Worm (Caenorhabditis elegans) whole organism, late embryonic: ENCODE data around the gene col-37.

Source experiments
- F13H6.1 ChIP-seq: sonication (generic microtip); optimal IDR thresholded peaks from 2 replicates; lab custom pipeline; 2016; ENCODE audit warnings: missing genetic modification characterization, missing compliant biosample characterization
- K02D7.2 ChIP-seq: sonication (generic microtip); optimal IDR thresholded peaks from 2 replicates; lab custom pipeline; 2017; ENCODE audit warnings: mild to moderate bottlenecking, missing genetic modification characterization, missing compliant biosample characterization
- K09A11.1 ChIP-seq: sonication (generic microtip); optimal IDR thresholded peaks from 2 replicates; lab custom pipeline; 2017; ENCODE audit warnings: antibody characterized with exemption, mild to moderate bottlenecking, missing genetic modification characterization, missing compliant biosample characterization; ENCODE audit not compliant: insufficient read depth
- Y22D7AL.16 ChIP-seq: sonication (generic microtip); optimal IDR thresholded peaks from 2 replicates; lab custom pipeline; 2016; ENCODE audit warnings: missing genetic modification characterization, missing compliant biosample characterization
- ahr-1 ChIP-seq: sonication (generic microtip); optimal IDR thresholded peaks from 2 replicates; lab custom pipeline; 2016; ENCODE audit warnings: missing genetic modification characterization, missing compliant biosample characterization
- ceh-14 ChIP-seq: sonication (generic microtip); optimal IDR thresholded peaks from 2 replicates; lab custom pipeline; 2016; ENCODE audit warnings: missing genotype, missing genetic modification characterization, missing compliant biosample characterization
- ceh-22 ChIP-seq: sonication (generic microtip); optimal IDR thresholded peaks from 2 replicates; lab custom pipeline; 2017; ENCODE audit warnings: missing biosample characterization, missing genetic modification characterization
- ceh-30 ChIP-seq: fragments of 150-350 bp; optimal IDR thresholded peaks from 2 replicates; lab custom pipeline; 2014; ENCODE audit warnings: missing biosample characterization, missing genetic modification characterization
- ceh-31 ChIP-seq: sonication (generic microtip); optimal IDR thresholded peaks from 2 replicates; lab custom pipeline; 2016; ENCODE audit warnings: missing genetic modification characterization, missing compliant biosample characterization
- ceh-45 ChIP-seq: fragments of 200-800 bp; sonication (Bioruptor generic); IDR thresholded peaks from 2 replicates; pipeline ENCODE4 v1.3.6; 2022; ENCODE audit warnings: missing genetic modification reagents, missing genetic modification characterization, missing compliant biosample characterization
- ceh-48 ChIP-seq: sonication (generic microtip); optimal IDR thresholded peaks from 2 replicates; lab custom pipeline; 2016; ENCODE audit warnings: missing genetic modification characterization, inconsistent platforms, missing compliant biosample characterization
- ceh-9 ChIP-seq: sonication (generic microtip); optimal IDR thresholded peaks from 2 replicates; lab custom pipeline; 2016; ENCODE audit warnings: mild to moderate bottlenecking, missing genetic modification characterization, inconsistent platforms, missing compliant biosample characterization
- che-1 ChIP-seq: sonication (generic microtip); optimal IDR thresholded peaks from 2 replicates; lab custom pipeline; 2016; ENCODE audit warnings: mild to moderate bottlenecking, missing genetic modification characterization, missing compliant biosample characterization
- dmd-4 ChIP-seq: sonication (generic microtip); optimal IDR thresholded peaks from 2 replicates; lab custom pipeline; 2016; ENCODE audit warnings: borderline replicate concordance, missing genetic modification characterization, missing compliant biosample characterization
- dve-1 ChIP-seq: sonication (generic microtip); optimal IDR thresholded peaks from 2 replicates; lab custom pipeline; 2017; ENCODE audit warnings: antibody characterized with exemption, mild to moderate bottlenecking, missing genetic modification characterization, missing compliant biosample characterization
- elt-2 ChIP-seq: sonication (generic microtip); optimal IDR thresholded peaks from 2 replicates; lab custom pipeline; 2016; ENCODE audit warnings: missing genetic modification reagents, missing genetic modification characterization, missing compliant biosample characterization
- elt-4 ChIP-seq: sonication (generic microtip); optimal IDR thresholded peaks from 2 replicates; lab custom pipeline; 2016; ENCODE audit warnings: missing genetic modification characterization, missing compliant biosample characterization
- ets-4 ChIP-seq: sonication (generic microtip); optimal IDR thresholded peaks from 2 replicates; lab custom pipeline; 2016; ENCODE audit warnings: missing genetic modification characterization, missing compliant biosample characterization
- eyg-1 ChIP-seq: sonication (generic microtip); optimal IDR thresholded peaks from 2 replicates; lab custom pipeline; 2016; ENCODE audit warnings: missing genotype, missing genetic modification characterization, missing compliant biosample characterization
- fax-1 ChIP-seq: sonication (generic microtip); optimal IDR thresholded peaks from 2 replicates; lab custom pipeline; 2016; ENCODE audit warnings: missing genotype, missing genetic modification characterization, missing compliant biosample characterization
- fkh-10 ChIP-seq: fragments of 150-350 bp; optimal IDR thresholded peaks from 2 replicates; lab custom pipeline; 2014; ENCODE audit warnings: missing biosample characterization, missing genetic modification reagents, missing genetic modification characterization
- fkh-6 ChIP-seq: sonication (generic microtip); optimal IDR thresholded peaks from 2 replicates; lab custom pipeline; 2016; ENCODE audit warnings: missing genetic modification characterization, missing compliant biosample characterization
- hlh-13 ChIP-seq: fragments of 200-800 bp; sonication (Bioruptor generic); optimal IDR thresholded peaks from 2 replicates; lab custom pipeline; 2018; ENCODE audit warnings: mild to moderate bottlenecking, missing genetic modification characterization, missing compliant biosample characterization
- hlh-15 ChIP-seq: sonication (generic microtip); optimal IDR thresholded peaks from 2 replicates; lab custom pipeline; 2016; ENCODE audit warnings: missing genetic modification characterization, missing compliant biosample characterization
- hlh-30 ChIP-seq: sonication (generic microtip); optimal IDR thresholded peaks from 2 replicates; lab custom pipeline; 2017; ENCODE audit warnings: antibody characterized with exemption, missing genetic modification characterization, missing compliant biosample characterization; ENCODE audit not compliant: insufficient read depth
- lin-11 ChIP-seq: fragments of 200-800 bp; sonication (Bioruptor generic); optimal IDR thresholded peaks from 2 replicates; lab custom pipeline; 2018; ENCODE audit warnings: mild to moderate bottlenecking, missing genetic modification characterization, missing compliant biosample characterization
- madf-2 ChIP-seq: sonication (generic microtip); optimal IDR thresholded peaks from 2 replicates; lab custom pipeline; 2017; ENCODE audit warnings: missing genetic modification characterization, missing compliant biosample characterization
- nfya-1 ChIP-seq: sonication (generic microtip); optimal IDR thresholded peaks from 2 replicates; lab custom pipeline; 2017; ENCODE audit warnings: missing genetic modification characterization, mild to moderate bottlenecking, missing compliant biosample characterization, antibody characterized with exemption, moderate library complexity
- nhr-232 ChIP-seq: sonication (generic microtip); optimal IDR thresholded peaks from 2 replicates; lab custom pipeline; 2016; ENCODE audit warnings: missing genetic modification characterization, missing compliant biosample characterization
- odd-2 ChIP-seq: sonication (generic microtip); optimal IDR thresholded peaks from 2 replicates; lab custom pipeline; 2017; ENCODE audit warnings: antibody characterized with exemption, mild to moderate bottlenecking, missing genetic modification characterization, missing compliant biosample characterization
- pag-3 ChIP-seq: sonication (generic microtip); optimal IDR thresholded peaks from 2 replicates; lab custom pipeline; 2016; ENCODE audit warnings: missing compliant biosample characterization, missing genetic modification characterization, borderline replicate concordance
- pax-1 ChIP-seq: fragments of 150-350 bp; optimal IDR thresholded peaks from 2 replicates; lab custom pipeline; 2014; ENCODE audit warnings: missing biosample characterization, missing genetic modification characterization
- pqm-1 ChIP-seq: sonication (generic microtip); optimal IDR thresholded peaks from 2 replicates; lab custom pipeline; 2016; ENCODE audit warnings: missing genetic modification characterization, missing compliant biosample characterization
- pros-1 ChIP-seq: fragments of 150-350 bp; optimal IDR thresholded peaks from 2 replicates; lab custom pipeline; 2014; ENCODE audit warnings: missing biosample characterization, missing genetic modification reagents, missing genetic modification characterization
- rnt-1 ChIP-seq: sonication (generic microtip); optimal IDR thresholded peaks from 2 replicates; lab custom pipeline; 2016; ENCODE audit warnings: missing genetic modification characterization, missing compliant biosample characterization
- sdc-2 ChIP-seq: sonication (generic microtip); optimal IDR thresholded peaks from 2 replicates; lab custom pipeline; 2016; ENCODE audit warnings: missing genotype, missing genetic modification characterization, missing compliant biosample characterization
- sox-2 ChIP-seq: fragments of 200-800 bp; sonication (Bioruptor generic); IDR thresholded peaks from 2 replicates; pipeline ENCODE4 v1.3.6; 2022; ENCODE audit warnings: missing genetic modification reagents, missing genetic modification characterization, missing compliant biosample characterization
- sox-4 ChIP-seq: sonication (generic microtip); optimal IDR thresholded peaks from 2 replicates; lab custom pipeline; 2017; ENCODE audit warnings: mild to moderate bottlenecking, missing genetic modification characterization, inconsistent platforms, missing compliant biosample characterization
- tbx-2 ChIP-seq: sonication (generic microtip); optimal IDR thresholded peaks from 2 replicates; lab custom pipeline; 2016; ENCODE audit warnings: missing genetic modification characterization, missing compliant biosample characterization
- tbx-7 ChIP-seq: sonication (generic microtip); optimal IDR thresholded peaks from 2 replicates; lab custom pipeline; 2016; ENCODE audit warnings: missing genotype, missing genetic modification characterization, missing compliant biosample characterization
- unc-55 ChIP-seq: sonication (generic microtip); optimal IDR thresholded peaks from 2 replicates; lab custom pipeline; 2017; ENCODE audit warnings: missing biosample characterization, missing genetic modification reagents, missing genetic modification characterization
- zip-5 ChIP-seq: sonication (generic microtip); optimal IDR thresholded peaks from 2 replicates; lab custom pipeline; 2016; ENCODE audit warnings: missing genetic modification characterization, missing compliant biosample characterization
- ztf-16 ChIP-seq: sonication (generic microtip); optimal IDR thresholded peaks from 2 replicates; lab custom pipeline; 2017; ENCODE audit warnings: missing genetic modification characterization, missing compliant biosample characterization

The col-37 gene

DNA sequence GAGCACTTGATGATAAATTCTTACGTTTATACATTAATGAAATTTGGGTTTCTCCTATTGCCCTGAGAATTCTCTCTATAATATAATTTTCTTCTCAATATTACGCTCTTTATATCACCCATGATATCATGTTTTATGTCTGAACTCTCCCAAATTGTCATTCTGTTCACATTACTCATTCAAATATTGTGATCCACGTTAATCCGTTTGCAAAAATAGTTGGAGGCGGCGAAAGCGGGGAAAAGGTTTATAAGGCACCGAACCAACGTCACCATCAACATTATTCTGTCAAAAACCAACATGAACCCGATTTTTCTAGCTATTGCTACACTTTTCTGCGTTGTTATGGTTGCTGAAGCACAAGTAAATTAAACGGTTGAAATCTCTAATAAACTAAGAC, 14.7 kb downstream of the col-37 start, which contains the start of gene C27A7.8:
Gene C27A7.8, plus strand, starts transcription at position 301 of the 400 bp plus-strand sequence.
- TF ChIP-seq elt-2 (tag; lab: Kevin White, UChicago) (no peak), K09A11.1 (tag; lab: Kevin White, UChicago) (no peak), hlh-13 (no peak), tbx-7 (tag; lab: Kevin White, UChicago) (no peak), sox-4 (tag; lab: Kevin White, UChicago) (no peak), elt-4 (tag; lab: Kevin White, UChicago) (no peak), tbx-2 (tag; lab: Kevin White, UChicago) (no peak), dve-1 (tag; lab: Kevin White, UChicago) (no peak), K02D7.2 (tag; lab: Kevin White, UChicago) (no peak), Y22D7AL.16 (tag; lab: Kevin White, UChicago) (no peak), nhr-232 (tag; lab: Kevin White, UChicago) (no peak), pax-1 (tag; lab: Kevin White, UChicago) (no peak), ceh-22 (no peak), fkh-10 (GFP tag; lab: Kevin White, UChicago) (no peak)

DNA sequence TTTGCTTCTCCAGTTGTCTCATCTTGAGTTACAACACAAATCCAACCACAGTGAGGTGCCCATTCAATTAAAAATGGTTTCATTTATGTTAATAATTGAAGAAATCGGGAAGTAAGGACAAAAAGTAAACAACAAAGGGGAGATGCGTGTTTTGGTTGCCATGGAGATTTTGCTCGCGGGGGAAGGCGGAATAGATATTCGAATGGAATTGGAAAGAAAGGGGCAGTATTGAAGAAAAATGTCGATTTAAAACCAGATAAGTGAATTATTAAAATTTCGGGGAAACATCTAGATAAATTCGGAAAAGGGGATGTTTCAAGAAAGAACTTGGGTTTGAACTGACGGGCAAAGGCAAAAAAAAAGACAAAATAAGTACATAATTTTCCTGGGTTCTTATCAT, 16.9 kb downstream of the col-37 start, which contains the start of gene che-11:
Gene che-11, minus strand, starts transcription at position 101 of the 400 bp plus-strand sequence.
- no peak for TF ChIP-seq F13H6.1 (tag; lab: Kevin White, UChicago)
- no peak for TF ChIP-seq zip-5 (tag; lab: Kevin White, UChicago)
- no peak for TF ChIP-seq elt-4 (tag; lab: Kevin White, UChicago)
- TF ChIP-seq madf-2 (tag; lab: Kevin White, UChicago), result no peak
- no peak for TF ChIP-seq fkh-6
- TF ChIP-seq ceh-31, result no peak
- no peak for TF ChIP-seq ceh-48 (tag; lab: Kevin White, UChicago)
- no peak for TF ChIP-seq hlh-30 (tag; lab: Kevin White, UChicago)
- no peak for TF ChIP-seq ceh-30 (tag; lab: Kevin White, UChicago)
- TF ChIP-seq ahr-1 (tag; lab: Kevin White, UChicago), result no peak
- TF ChIP-seq eyg-1 (tag; lab: Kevin White, UChicago), result no peak
- no peak for TF ChIP-seq rnt-1 (tag; lab: Kevin White, UChicago)
- TF ChIP-seq sox-2 (GFP tag; lab: Robert Waterston, UW), result no peak
- no peak for TF ChIP-seq hlh-15
- no peak for TF ChIP-seq ets-4 (tag; lab: Kevin White, UChicago)
- TF ChIP-seq ceh-14 (tag; lab: Kevin White, UChicago), result no peak
- TF ChIP-seq ceh-45, result no peak
- no peak for TF ChIP-seq hlh-13
- no peak for TF ChIP-seq tbx-7 (tag; lab: Kevin White, UChicago)

DNA sequence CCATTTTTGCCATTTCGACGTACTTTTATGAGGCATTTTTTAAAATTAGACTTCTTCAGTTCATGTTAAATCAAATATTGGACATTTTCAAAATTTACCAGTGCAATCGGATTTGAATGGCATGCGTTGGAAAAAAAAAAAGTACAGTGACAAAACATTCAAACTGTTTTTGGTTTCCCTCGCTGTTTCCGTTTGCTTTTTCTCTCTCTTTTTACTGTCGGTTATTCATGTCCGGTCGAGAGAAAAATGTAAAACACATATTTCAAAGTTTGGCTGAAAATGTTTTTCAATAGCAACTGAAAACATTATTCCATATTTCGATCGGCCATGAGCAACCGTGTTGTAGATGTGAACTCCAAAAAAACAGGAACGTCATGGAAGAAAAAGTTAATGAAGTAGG, 26.9 kb downstream of the col-37 start, which contains the start of gene C27A7.3:
Gene C27A7.3, plus strand, starts transcription at position 301 of the 400 bp plus-strand sequence.
- no peak for TF ChIP-seq dmd-4 (tag; lab: Kevin White, UChicago)
- no peak for TF ChIP-seq odd-2 (tag; lab: Kevin White, UChicago)
- TF ChIP-seq sdc-2 (tag; lab: Kevin White, UChicago), result no peak
- no peak for TF ChIP-seq ceh-14 (tag; lab: Kevin White, UChicago)
- TF ChIP-seq unc-55 (GFP tag; lab: Kevin White, UChicago), result no peak
- no peak for TF ChIP-seq dve-1 (tag; lab: Kevin White, UChicago)
- no peak for TF ChIP-seq ceh-9
- TF ChIP-seq ceh-30 (tag; lab: Kevin White, UChicago), result no peak
- no peak for TF ChIP-seq K09A11.1 (tag; lab: Kevin White, UChicago)
- no peak for TF ChIP-seq pag-3
- TF ChIP-seq lin-11 (tag; lab: Kevin White, UChicago), result no peak
- no peak for TF ChIP-seq nfya-1
- no peak for TF ChIP-seq ztf-16
- TF ChIP-seq che-1 (tag; lab: Kevin White, UChicago), result no peak
- TF ChIP-seq ahr-1 (tag; lab: Kevin White, UChicago), result no peak
- no peak for TF ChIP-seq pqm-1
- TF ChIP-seq fax-1 (tag; lab: Kevin White, UChicago), result no peak
- no peak for TF ChIP-seq rnt-1 (tag; lab: Kevin White, UChicago)
- TF ChIP-seq pros-1 (tag; lab: Kevin White, UChicago), result no peak
- TF ChIP-seq pax-1 (tag; lab: Kevin White, UChicago), result no peak
- TF ChIP-seq, all 69 proteins: peak for 0
